Worm (Caenorhabditis elegans) whole organism, young adult: Measurements from ENCODE around the gene Y34B4A.7.
A peak's percentile ranks its signal among the peaks of the same experiment; 100 is the strongest.

ENCODE experiments used
- C06A6.2 ChIP-seq: fragments of 200-800 bp; sonication (Bioruptor generic); conservative IDR thresholded peaks from 2 replicates; pipeline ENCODE4 v1.3.6; 2022; ENCODE audit warnings: missing genetic modification characterization, missing compliant biosample characterization
- F33H1.4 ChIP-seq: fragments of 200-800 bp; sonication (Bioruptor generic); IDR thresholded peaks from 2 replicates; pipeline ENCODE4 v1.3.6; 2022; ENCODE audit warnings: missing genetic modification reagents, missing genetic modification characterization, missing compliant biosample characterization
- F39B2.1 ChIP-seq: fragments of 200-800 bp; sonication (Bioruptor generic); IDR thresholded peaks from 2 replicates; pipeline ENCODE4 v1.3.6; 2022; ENCODE audit warnings: missing genetic modification reagents, missing genetic modification characterization, missing compliant biosample characterization
- F57A8.1 ChIP-seq: fragments of 200-800 bp; sonication (Bioruptor generic); optimal IDR thresholded peaks from 2 replicates; lab custom pipeline; 2018; ENCODE audit warnings: mild to moderate bottlenecking, missing genetic modification characterization, moderate library complexity, missing compliant biosample characterization
- K11D2.4 ChIP-seq: fragments of 200-800 bp; sonication (Bioruptor generic); IDR thresholded peaks from 2 replicates; pipeline ENCODE4 v1.3.6; 2022; ENCODE audit warnings: missing genetic modification reagents, missing genetic modification characterization, missing compliant biosample characterization
- T26A5.8 ChIP-seq: sonication (generic microtip); optimal IDR thresholded peaks from 2 replicates; lab custom pipeline; 2016; ENCODE audit warnings: missing genetic modification characterization, missing compliant biosample characterization
- Y53G8AR.9 ChIP-seq: fragments of 200-800 bp; sonication (Bioruptor generic); conservative IDR thresholded peaks from 2 replicates; pipeline ENCODE4 v1.3.6; 2022; ENCODE audit warnings: missing genetic modification reagents, missing genetic modification characterization, missing compliant biosample characterization
- Y56A3A.18 ChIP-seq: fragments of 200-800 bp; sonication (Bioruptor generic); IDR thresholded peaks from 2 replicates; pipeline ENCODE4 v1.3.6; 2022; ENCODE audit warnings: missing genetic modification reagents, missing genetic modification characterization, missing compliant biosample characterization
- ZK185.1 ChIP-seq: sonication (generic microtip); optimal IDR thresholded peaks from 2 replicates; lab custom pipeline; 2016; ENCODE audit warnings: mild to moderate bottlenecking, missing genetic modification characterization, missing compliant biosample characterization; ENCODE audit not compliant: poor library complexity, severe bottlenecking
- atf-7 ChIP-seq: sonication (generic microtip); optimal IDR thresholded peaks from 2 replicates; lab custom pipeline; 2017; ENCODE audit warnings: mild to moderate bottlenecking, missing genetic modification characterization, missing compliant biosample characterization
- athp-1 ChIP-seq: sonication (generic microtip); optimal IDR thresholded peaks from 2 replicates; lab custom pipeline; 2017; ENCODE audit warnings: mild to moderate bottlenecking, missing genetic modification characterization, missing compliant biosample characterization
- attf-3 ChIP-seq: fragments of 200-800 bp; sonication (Bioruptor generic); conservative IDR thresholded peaks from 2 replicates; pipeline ENCODE4 v1.3.6; 2022; ENCODE audit warnings: missing genetic modification reagents, missing genetic modification characterization, missing compliant biosample characterization
- attf-5 ChIP-seq: fragments of 200-800 bp; sonication (Bioruptor generic); optimal IDR thresholded peaks from 2 replicates; lab custom pipeline; 2018; ENCODE audit warnings: mild to moderate bottlenecking, missing genetic modification characterization, missing compliant biosample characterization
- cebp-1 ChIP-seq, 2 experiments: fragments of 200-800 bp in 1 of 2; sonication (Bioruptor generic) in 1 of 2; sonication (generic microtip) in 1 of 2; IDR thresholded peaks in 1 of 2; optimal IDR thresholded peaks in 1 of 2; 2 replicates each; pipeline versions ENCODE4 v1.3.6 to Lab custom; 2017 to 2022; ENCODE audit warnings: missing compliant biosample characterization in 2 of 2, missing genetic modification characterization in 2 of 2, mild to moderate bottlenecking in 1 of 2, missing genetic modification reagents in 1 of 2, moderate library complexity in 1 of 2
- cebp-2 ChIP-seq: fragments of 200-800 bp; sonication (Bioruptor generic); IDR thresholded peaks from 2 replicates; pipeline ENCODE4 v1.3.6; 2022; ENCODE audit warnings: missing genetic modification characterization, missing compliant biosample characterization
- ceh-58 ChIP-seq: fragments of 200-800 bp; sonication (Bioruptor generic); IDR thresholded peaks from 2 replicates; pipeline ENCODE4 v1.3.6; 2022; ENCODE audit warnings: missing genetic modification characterization, missing compliant biosample characterization
- ceh-91 ChIP-seq: fragments of 200-800 bp; sonication (Bioruptor generic); IDR thresholded peaks from 2 replicates; pipeline ENCODE4 v1.3.6; 2022; ENCODE audit warnings: missing genetic modification reagents, missing genetic modification characterization, missing compliant biosample characterization
- dox-1 ChIP-seq: fragments of 200-800 bp; sonication (Bioruptor generic); IDR thresholded peaks from 2 replicates; pipeline ENCODE4 v1.3.6; 2022; ENCODE audit warnings: missing genetic modification reagents, missing genetic modification characterization, missing compliant biosample characterization
- egl-44 ChIP-seq: fragments of 200-800 bp; sonication (Bioruptor generic); IDR thresholded peaks from 2 replicates; pipeline ENCODE4 v1.3.6; 2022; ENCODE audit warnings: missing genetic modification reagents, missing genetic modification characterization, missing compliant biosample characterization
- hmg-20 ChIP-seq: fragments of 200-800 bp; sonication (Bioruptor generic); IDR thresholded peaks from 2 replicates; pipeline ENCODE4 v1.3.6; 2022; ENCODE audit warnings: missing genetic modification reagents, missing genetic modification characterization, missing compliant biosample characterization
- lag-1 ChIP-seq: fragments of 200-800 bp; sonication (Bioruptor generic); IDR thresholded peaks from 2 replicates; pipeline ENCODE4 v1.3.6; 2022; ENCODE audit warnings: missing genetic modification reagents, missing genetic modification characterization, missing compliant biosample characterization
- let-526 ChIP-seq: fragments of 200-800 bp; sonication (Bioruptor generic); IDR thresholded peaks from 2 replicates; pipeline ENCODE4 v1.3.6; 2022; ENCODE audit warnings: missing genetic modification reagents, missing genetic modification characterization, missing compliant biosample characterization
- let-607 ChIP-seq, 2 experiments: fragments of 200-800 bp in 1 of 2; sonication (Bioruptor generic) in 1 of 2; sonication (generic microtip) in 1 of 2; optimal IDR thresholded peaks; 2 replicates each; lab custom pipeline; 2016 to 2018; ENCODE audit warnings: mild to moderate bottlenecking in 2 of 2, missing compliant biosample characterization in 2 of 2, missing genetic modification characterization in 2 of 2, moderate library complexity in 2 of 2, missing genotype in 1 of 2
- lir-1 ChIP-seq: fragments of 200-800 bp; sonication (Bioruptor generic); conservative IDR thresholded peaks from 2 replicates; pipeline ENCODE4 v1.3.6; 2022; ENCODE audit warnings: missing genetic modification reagents, missing genetic modification characterization, missing compliant biosample characterization
- madf-10 ChIP-seq: sonication (generic microtip); optimal IDR thresholded peaks from 2 replicates; lab custom pipeline; 2016; ENCODE audit warnings: mild to moderate bottlenecking, missing genetic modification characterization, missing compliant biosample characterization
- madf-8 ChIP-seq: fragments of 200-800 bp; sonication (Bioruptor generic); conservative IDR thresholded peaks from 2 replicates; pipeline ENCODE4 v1.3.6; 2022; ENCODE audit warnings: missing genetic modification reagents, missing genetic modification characterization, missing compliant biosample characterization
- mes-4 ChIP-seq: sonication (generic microtip); optimal IDR thresholded peaks from 2 replicates; lab custom pipeline; 2016; ENCODE audit warnings: missing genotype, missing genetic modification characterization, missing compliant biosample characterization
- nfya-1 ChIP-seq: sonication (generic microtip); optimal IDR thresholded peaks from 2 replicates; lab custom pipeline; 2017; ENCODE audit warnings: antibody characterized with exemption, missing compliant biosample characterization, missing genetic modification characterization, borderline replicate concordance; ENCODE audit not compliant: insufficient read depth
- nhr-179 ChIP-seq: sonication (generic microtip); optimal IDR thresholded peaks from 2 replicates; lab custom pipeline; 2016; ENCODE audit warnings: mild to moderate bottlenecking, missing genetic modification characterization, missing compliant biosample characterization
- nhr-80 ChIP-seq: sonication (generic microtip); optimal IDR thresholded peaks from 2 replicates; lab custom pipeline; 2016; ENCODE audit warnings: missing genetic modification characterization, missing compliant biosample characterization
- pbrm-1 ChIP-seq: fragments of 200-800 bp; sonication (Bioruptor generic); IDR thresholded peaks from 2 replicates; pipeline ENCODE4 v1.3.6; 2022; ENCODE audit warnings: missing genetic modification reagents, missing genetic modification characterization, missing compliant biosample characterization
- rcor-1 ChIP-seq: fragments of 200-800 bp; sonication (Bioruptor generic); IDR thresholded peaks from 2 replicates; pipeline ENCODE4 v1.3.6; 2022; ENCODE audit warnings: missing genetic modification reagents, missing genetic modification characterization, missing compliant biosample characterization
- snpc-4 ChIP-seq, 5 experiments: fragments of 150-350 bp in 1 of 5; sonication (generic microtip) in 4 of 5; optimal IDR thresholded peaks; 2 replicates each; lab custom pipeline; 2014 to 2018; ENCODE audit warnings: missing genetic modification characterization in 5 of 5, missing biosample characterization in 3 of 5, antibody characterized with exemption in 2 of 5, mild to moderate bottlenecking in 2 of 5, missing compliant biosample characterization in 2 of 5, missing genotype in 2 of 5, moderate library complexity in 2 of 5, missing genetic modification reagents in 1 of 5
- tbx-9 ChIP-seq: sonication (generic microtip); optimal IDR thresholded peaks from 2 replicates; lab custom pipeline; 2016; ENCODE audit warnings: borderline replicate concordance, missing genetic modification characterization, inconsistent platforms, missing compliant biosample characterization
- unc-130 ChIP-seq: sonication (generic microtip); optimal IDR thresholded peaks from 2 replicates; lab custom pipeline; 2016; ENCODE audit warnings: missing genetic modification reagents, missing genetic modification characterization, missing compliant biosample characterization
- unc-62 ChIP-seq: fragments of 150-350 bp; optimal IDR thresholded peaks from 2 replicates; lab custom pipeline; 2014; ENCODE audit warnings: missing biosample characterization, missing genetic modification reagents, missing genetic modification characterization
- ztf-18 ChIP-seq: sonication (generic microtip); optimal IDR thresholded peaks from 2 replicates; lab custom pipeline; 2016; ENCODE audit warnings: missing genotype, mild to moderate bottlenecking, missing genetic modification characterization, missing compliant biosample characterization
- ztf-6 ChIP-seq: fragments of 200-800 bp; sonication (Bioruptor generic); IDR thresholded peaks from 2 replicates; pipeline ENCODE4 v1.3.6; 2022; ENCODE audit warnings: missing genetic modification reagents, missing genetic modification characterization, missing compliant biosample characterization

The Y34B4A.7 gene

ce11 chrX:5276772-5277171 is 32.6 kb downstream of the Y34B4A.7 start:
- no peak for TF ChIP-seq lir-1
- no peak for TF ChIP-seq ztf-6 (GFP tag; lab: Robert Waterston, UW)
- TF ChIP-seq hmg-20, result no peak
- no peak for TF ChIP-seq madf-8
- no peak for TF ChIP-seq cebp-2
- TF ChIP-seq dox-1 (GFP tag; lab: Robert Waterston, UW), result no peak
- TF ChIP-seq Y56A3A.18, result no peak
- no peak for TF ChIP-seq nhr-179 (tag; lab: Kevin White, UChicago)
- no peak for TF ChIP-seq snpc-4 (GFP tag; optimal IDR thresholded peaks at IDR 0.05; lab: Kevin White, UChicago)
- TF ChIP-seq snpc-4 (tag; optimal IDR thresholded peaks at IDR 0.05; lab: Kevin White, UChicago), result no peak
- TF ChIP-seq lag-1 (GFP tag; lab: Robert Waterston, UW), result no peak
- TF ChIP-seq K11D2.4 (GFP tag; lab: Robert Waterston, UW), result no peak
- TF ChIP-seq cebp-1 (GFP tag; IDR thresholded peaks at IDR 0.05; lab: Robert Waterston, UW), result no peak
- no peak for TF ChIP-seq cebp-1 (tag; optimal IDR thresholded peaks at IDR 0.05; lab: Kevin White, UChicago)
- no peak for TF ChIP-seq tbx-9 (tag; lab: Kevin White, UChicago)
- TF ChIP-seq nfya-1 (tag; lab: Kevin White, UChicago), result no peak
- no peak for TF ChIP-seq F33H1.4 (GFP tag; lab: Robert Waterston, UW)
- TF ChIP-seq egl-44, result no peak
- TF ChIP-seq ceh-58 (GFP tag; lab: Robert Waterston, UW), result no peak

ce11 chrX:5278249-5278648 is 34.1 kb downstream of the Y34B4A.7 start:
- TF ChIP-seq unc-130 (GFP tag; lab: Kevin White, UChicago) (no peak), ceh-91 (GFP tag; lab: Robert Waterston, UW) (no peak), lir-1 (no peak), F57A8.1 (GFP tag; lab: Kevin White, UChicago) (no peak), unc-62 (GFP tag; lab: Kevin White, UChicago) (no peak), C06A6.2 (no peak), snpc-4 (GFP tag; optimal IDR thresholded peaks at IDR 0.05; lab: Kevin White, UChicago) (no peak), snpc-4 (tag; optimal IDR thresholded peaks at IDR 0.05; lab: Kevin White, UChicago) (no peak), rcor-1 (GFP tag; lab: Robert Waterston, UW) (no peak), pbrm-1 (no peak), F39B2.1 (GFP tag; lab: Robert Waterston, UW) (no peak), athp-1 (tag; lab: Kevin White, UChicago) (no peak), T26A5.8 (no peak), madf-10 (no peak)

ce11 chrX:5279170-5279635 is 35.1 kb downstream of the Y34B4A.7 start, which contains the start of gene Y34B4A.2:
Y34B4A.2 (plus strand) TSS chrX:5279497.
- TF ChIP-seq atf-7 (tag; lab: Kevin White, UChicago), result peak; percentile 28
- TF ChIP-seq cebp-1 (GFP tag; IDR thresholded peaks at IDR 0.05; lab: Robert Waterston, UW), result no peak
- TF ChIP-seq cebp-1 (tag; optimal IDR thresholded peaks at IDR 0.05; lab: Kevin White, UChicago), result peak; percentile 62
- TF ChIP-seq attf-3, result peak; percentile 92
- 0 out of 2 replicates have a peak, but pooled peaks have one; percentile 40 for TF ChIP-seq dox-1 (GFP tag; lab: Robert Waterston, UW)
- TF ChIP-seq ztf-18 (tag; lab: Kevin White, UChicago), result peak; percentile 8
- peak; percentile 22 for TF ChIP-seq ZK185.1
- peak; percentile 88 for TF ChIP-seq nhr-80
- no peak for TF ChIP-seq snpc-4 (GFP tag; optimal IDR thresholded peaks at IDR 0.05; lab: Kevin White, UChicago)
- peak in 1 of 4 experiments; percentile 2 for TF ChIP-seq snpc-4 (tag; optimal IDR thresholded peaks at IDR 0.05; lab: Kevin White, UChicago)
- TF ChIP-seq let-607 (tag; optimal IDR thresholded peaks at IDR 0.05; lab: Kevin White, UChicago), result no peak
- no peak for TF ChIP-seq mes-4 (tag; lab: Kevin White, UChicago)
- TF ChIP-seq attf-5 (GFP tag; lab: Kevin White, UChicago), result peak; percentile 29
- no peak for TF ChIP-seq Y53G8AR.9 (GFP tag; lab: Robert Waterston, UW)
- 0 out of 2 replicates have a peak, but pooled peaks have one; percentile 18 for TF ChIP-seq let-526
